Fruit fly (Drosophila melanogaster): Measurements from ENCODE around the gene fon.

fon gene

DNA sequence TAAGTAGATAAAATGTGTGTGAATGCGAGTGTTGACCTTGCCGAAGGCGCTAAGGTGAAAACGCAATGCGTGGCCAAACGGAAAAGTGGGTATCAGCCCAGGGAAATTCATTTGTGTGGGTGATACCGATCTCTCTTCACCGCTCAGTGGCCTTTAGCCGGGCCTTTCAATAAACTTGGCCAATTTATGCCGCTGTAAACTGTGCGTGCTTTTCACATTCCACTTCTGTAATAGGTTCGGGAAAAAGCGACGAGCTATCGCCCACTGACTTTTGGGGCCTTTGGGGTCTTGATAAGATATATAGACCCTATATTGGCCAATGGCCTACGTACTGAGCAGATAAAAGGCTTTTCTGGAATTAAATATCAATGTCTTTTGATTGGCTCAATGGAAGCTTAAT is 35.6 kb upstream of the fon start (continued):
- peak; percentile 19; the same call in 1 of the 2 replicates for TF ChIP-seq CG14014 (GFP tag; IDR thresholded peaks at IDR 0.05)
- no peak for TF ChIP-seq Oli (tag; optimal IDR thresholded peaks at IDR 0.05)
- peak; percentile 40 for TF ChIP-seq ftz-f1 (GFP tag; optimal IDR thresholded peaks at IDR 0.05)
- TF ChIP-seq grn (GFP tag; optimal IDR thresholded peaks at IDR 0.05): peak; percentile 12
- no peak for TF ChIP-seq gcm2 (GFP tag; optimal IDR thresholded peaks at IDR 0.05)
- no peak for TF ChIP-seq Kr (GFP tag; optimal IDR thresholded peaks at IDR 0.05)
- peak in 1 of 2 experiments; percentile 18 for TF ChIP-seq Hr78 (GFP tag; optimal IDR thresholded peaks at IDR 0.05)
- no peak for TF ChIP-seq D19A (tag; optimal IDR thresholded peaks at IDR 0.05)
- TF ChIP-seq ara (GFP tag; IDR thresholded peaks at IDR 0.05): no peak
- TF ChIP-seq CHES-1-like (GFP tag; optimal IDR thresholded peaks at IDR 0.05): no peak

DNA sequence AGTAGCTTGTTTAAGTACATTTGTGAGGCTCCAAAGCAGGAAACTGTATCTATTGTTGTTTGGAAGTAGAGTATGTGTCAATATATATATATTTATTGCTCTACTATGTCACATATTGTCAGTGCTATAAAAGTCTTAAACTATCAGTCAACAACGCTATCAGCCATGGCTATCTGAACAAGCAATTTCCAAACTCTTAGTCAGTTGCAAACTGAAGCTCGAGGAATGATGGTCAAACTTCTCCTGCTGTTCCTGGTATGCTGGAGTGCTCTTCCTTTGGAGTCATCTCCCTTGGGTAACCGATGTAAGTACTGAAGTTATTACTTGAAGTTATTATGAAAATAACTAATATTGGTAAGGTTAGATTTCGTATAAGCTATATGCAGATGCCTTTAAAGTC is 32.9 kb upstream of the fon start, which contains the start of gene lectin-37Db:
Gene lectin-37Db, plus strand, starts transcription at position 204 of the 400 bp plus-strand sequence.
- TF ChIP-seq CG13894 (tag; optimal IDR thresholded peaks at IDR 0.05): no peak
- TF ChIP-seq Ets65A (GFP tag): peak; percentile 56

DNA sequence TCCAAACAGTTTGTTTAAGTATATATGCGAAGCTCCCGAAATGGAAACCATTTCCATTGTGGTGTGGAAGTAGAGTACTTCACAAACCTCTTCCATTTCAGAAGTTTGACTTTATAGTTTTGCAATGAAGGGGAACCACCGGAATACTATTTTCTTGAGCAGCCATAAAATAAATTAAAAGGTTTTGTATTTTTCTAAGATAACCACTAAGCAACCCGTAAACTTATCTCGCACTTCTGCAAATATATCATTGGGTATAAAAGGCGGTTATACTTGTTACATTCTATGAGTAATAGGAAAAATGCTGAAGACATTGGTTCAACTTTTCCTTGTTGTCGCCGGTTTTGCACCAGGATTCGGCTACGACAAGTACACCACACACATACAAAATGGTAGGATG is 32.0 kb upstream of the fon start, which contains the start of gene lectin-37Da:
Gene lectin-37Da, plus strand, starts transcription at position 301 of the 400 bp plus-strand sequence.
- no peak for TF ChIP-seq CG11696 (GFP tag; IDR thresholded peaks at IDR 0.05)
- TF ChIP-seq ssp (GFP tag; IDR thresholded peaks at IDR 0.05): no peak
- TF ChIP-seq wor (GFP tag; IDR thresholded peaks at IDR 0.05): no peak
- TF ChIP-seq Six4 (GFP tag; optimal IDR thresholded peaks at IDR 0.05): no peak
- TF ChIP-seq Abd-B (GFP tag; optimal IDR thresholded peaks at IDR 0.05): no peak
- no peak for TF ChIP-seq CTCF (GFP tag; optimal IDR thresholded peaks at IDR 0.05)

dm6 chr2L:19416602-19417497 is 30.8 kb upstream of the fon start, which contains the start of gene Lectin-galC1:
Gene Lectin-galC1 (plus strand): TSS chr2L:19417447.
- peak; percentile 84 for TF ChIP-seq CG18619 (GFP tag; optimal IDR thresholded peaks at IDR 0.05)
- TF ChIP-seq CG15011 (GFP tag; optimal IDR thresholded peaks at IDR 0.05): peak; percentile 68
- peak in 1 of 2 experiments; percentile 93 for TF ChIP-seq bsh (GFP tag; optimal IDR thresholded peaks at IDR 0.05)
- no peak for TF ChIP-seq CG13287 (GFP tag; IDR thresholded peaks at IDR 0.05; ENCODE audit: partially characterized antibody)
- TF ChIP-seq CG30020 (tag; optimal IDR thresholded peaks at IDR 0.05): peak; percentile 46
- TF ChIP-seq Xrp1 (GFP tag; IDR thresholded peaks at IDR 0.05): peak; percentile 92
- peak; percentile 77 for TF ChIP-seq CG18599 (GFP tag; optimal IDR thresholded peaks at IDR 0.05)
- TF ChIP-seq gt (GFP tag; IDR thresholded peaks at IDR 0.05): peak; percentile 54; the same call in 1 of the 2 replicates
- no peak for TF ChIP-seq Dll (GFP tag; IDR thresholded peaks at IDR 0.05; ENCODE audit: partially characterized antibody)
- TF ChIP-seq danr (GFP tag; IDR thresholded peaks at IDR 0.05): peak; percentile 60
- TF ChIP-seq ERR (GFP tag; optimal IDR thresholded peaks at IDR 0.05): peak; percentile 61
- no peak for TF ChIP-seq jigr1 (GFP tag; IDR thresholded peaks at IDR 0.05)
- TF ChIP-seq CG14441 (GFP tag; IDR thresholded peaks at IDR 0.05): peak; percentile 83
- peak; percentile 90 for TF ChIP-seq CG10462 (GFP tag; optimal IDR thresholded peaks at IDR 0.05)
- TF ChIP-seq fd102C (GFP tag; optimal IDR thresholded peaks at IDR 0.05): peak; percentile 72
- peak; percentile 91 for TF ChIP-seq Xbp1 (GFP tag; optimal IDR thresholded peaks at IDR 0.05)
- TF ChIP-seq sr (GFP tag; IDR thresholded peaks at IDR 0.05): peak; percentile 79
- peak; percentile 42; the same call in 1 of the 2 replicates for TF ChIP-seq MBD-R2 (GFP tag; IDR thresholded peaks at IDR 0.05)
- peak; percentile 15 for TF ChIP-seq Elba2 (GFP tag; optimal IDR thresholded peaks at IDR 0.05)
- TF ChIP-seq unc-4 (GFP tag; IDR thresholded peaks at IDR 0.05; ENCODE audit: partially characterized antibody): no peak
- no peak for TF ChIP-seq CG8765 (GFP tag; IDR thresholded peaks at IDR 0.05)
- TF ChIP-seq H15 (GFP tag; IDR thresholded peaks at IDR 0.05): peak; percentile 76
- no peak for TF ChIP-seq lbe (GFP tag; optimal IDR thresholded peaks at IDR 0.05)
- peak; percentile 30 for TF ChIP-seq CG7928 (GFP tag; optimal IDR thresholded peaks at IDR 0.05)
- TF ChIP-seq CG10274 (GFP tag; optimal IDR thresholded peaks at IDR 0.05): peak; percentile 70
- TF ChIP-seq run (tag; optimal IDR thresholded peaks at IDR 0.05): peak; percentile 83
- TF ChIP-seq CG17802 (tag; optimal IDR thresholded peaks at IDR 0.05): peak; percentile 68
